Fruit fly (Drosophila melanogaster) whole organism, prepupa: ENCODE results near the gene ATPsyngamma.

ENCODE experiments used
- Blimp-1 ChIP-seq: fragments of 200-800 bp; sonication (Bioruptor generic); optimal IDR thresholded peaks from 3 replicates; lab custom pipeline; 2017; ENCODE audit warnings: missing biosample characterization, missing genetic modification characterization, mild to moderate bottlenecking, moderate library complexity, missing genetic modification reagents
- CG10669 ChIP-seq: fragments of 200-800 bp; sonication (Bioruptor generic); optimal IDR thresholded peaks from 3 replicates; lab custom pipeline; 2018; ENCODE audit warnings: missing biosample characterization, mild to moderate bottlenecking, missing genetic modification characterization, moderate library complexity
- CG11294 ChIP-seq: fragments of 200-800 bp; sonication (Bioruptor generic); IDR thresholded peaks from 2 replicates; pipeline ENCODE4 v1.3.6; 2022; ENCODE audit warnings: missing biosample characterization, missing genetic modification characterization
- CG11902 ChIP-seq: fragments of 200-800 bp; sonication (Bioruptor generic); optimal IDR thresholded peaks from 3 replicates; lab custom pipeline; 2016; ENCODE audit warnings: missing biosample characterization, missing genetic modification characterization
- CG15336 ChIP-seq: fragments of 200-800 bp; sonication (Bioruptor generic); IDR thresholded peaks from 2 replicates; pipeline ENCODE4 v1.3.6; 2022; ENCODE audit warnings: missing biosample characterization, missing genetic modification characterization
- CG3032 ChIP-seq: fragments of 200-800 bp; optimal IDR thresholded peaks from 2 replicates; lab custom pipeline; 2019; ENCODE audit warnings: missing biosample characterization, mild to moderate bottlenecking, missing genetic modification characterization, moderate library complexity
- CG32006 ChIP-seq: fragments of 200-800 bp; sonication (Bioruptor generic); optimal IDR thresholded peaks from 3 replicates; lab custom pipeline; 2017; ENCODE audit warnings: missing biosample characterization, mild to moderate bottlenecking, missing genetic modification characterization
- CG34406 ChIP-seq: fragments of 200-800 bp; sonication (Bioruptor generic); optimal IDR thresholded peaks from 3 replicates; lab custom pipeline; 2016; ENCODE audit warnings: missing biosample characterization, missing genetic modification characterization
- CG3919 ChIP-seq: fragments of 200-800 bp; sonication (Bioruptor generic); optimal IDR thresholded peaks from 3 replicates; lab custom pipeline; 2016; ENCODE audit warnings: missing biosample characterization, missing genetic modification characterization
- CG4318 ChIP-seq: fragments of 200-800 bp; sonication (Bioruptor generic); optimal IDR thresholded peaks from 3 replicates; lab custom pipeline; 2017; ENCODE audit warnings: missing biosample characterization, mild to moderate bottlenecking, missing genetic modification characterization
- CG6163 ChIP-seq: fragments of 200-800 bp; sonication (Bioruptor generic); IDR thresholded peaks from 3 replicates; pipeline ENCODE4 v1.3.6; 2022; ENCODE audit warnings: missing biosample characterization, missing genetic modification characterization
- CG6276 ChIP-seq: fragments of 200-800 bp; sonication (Bioruptor generic); optimal IDR thresholded peaks from 2 replicates; lab custom pipeline; 2017; ENCODE audit warnings: missing biosample characterization, mild to moderate bottlenecking, missing genetic modification characterization
- CG6792 ChIP-seq: fragments of 200-800 bp; sonication (Bioruptor generic); optimal IDR thresholded peaks from 3 replicates; lab custom pipeline; 2016; ENCODE audit warnings: missing biosample characterization, missing genetic modification characterization
- CG6808 ChIP-seq: fragments of 200-800 bp; sonication (Bioruptor generic); optimal IDR thresholded peaks from 3 replicates; lab custom pipeline; 2017; ENCODE audit warnings: missing biosample characterization, missing genetic modification characterization, mild to moderate bottlenecking, moderate library complexity, missing genetic modification reagents
- CG6854 ChIP-seq: fragments of 200-800 bp; sonication (Bioruptor generic); optimal IDR thresholded peaks from 2 replicates; lab custom pipeline; 2017; ENCODE audit warnings: missing biosample characterization, mild to moderate bottlenecking, missing genetic modification characterization
- CG8319 ChIP-seq: fragments of 200-800 bp; sonication (Bioruptor generic); optimal IDR thresholded peaks from 3 replicates; lab custom pipeline; 2016; ENCODE audit warnings: missing biosample characterization, missing genetic modification characterization
- CG9139 ChIP-seq: fragments of 200-800 bp; sonication (Bioruptor generic); optimal IDR thresholded peaks from 3 replicates; lab custom pipeline; 2017; ENCODE audit warnings: missing biosample characterization, mild to moderate bottlenecking, missing genetic modification characterization
- Eip75B ChIP-seq: fragments of 200-800 bp; sonication (Bioruptor generic); optimal IDR thresholded peaks from 3 replicates; lab custom pipeline; 2016; ENCODE audit warnings: missing biosample characterization, missing genetic modification characterization
- Eip78C ChIP-seq: fragments of 200-800 bp; sonication (Bioruptor generic); peaks from one replicate; lab custom pipeline; 2016; ENCODE audit warnings: missing biosample characterization, missing genetic modification characterization
- Eip93F ChIP-seq: fragments of 200-800 bp; sonication (Bioruptor generic); optimal IDR thresholded peaks from 2 replicates; lab custom pipeline; 2016; ENCODE audit warnings: missing biosample characterization, mild to moderate bottlenecking, missing genetic modification characterization
- Ets21C ChIP-seq: fragments of 200-800 bp; sonication (Bioruptor generic); optimal IDR thresholded peaks from 3 replicates; lab custom pipeline; 2016; ENCODE audit warnings: missing biosample characterization, missing genetic modification characterization
- Ets96B ChIP-seq: fragments of 200-800 bp; optimal IDR thresholded peaks from 2 replicates; lab custom pipeline; 2019; ENCODE audit warnings: missing biosample characterization, mild to moderate bottlenecking, missing genetic modification characterization, moderate library complexity
- Gug ChIP-seq: fragments of 200-800 bp; sonication (Bioruptor generic); IDR thresholded peaks from 2 replicates; pipeline ENCODE4 v1.3.6; 2022; ENCODE audit warnings: missing biosample characterization, missing genetic modification characterization
- Hr38 ChIP-seq: sonication (Bioruptor generic); optimal IDR thresholded peaks from 2 replicates; lab custom pipeline; 2016; ENCODE audit warnings: missing biosample characterization, missing genetic modification characterization
- Hr39 ChIP-seq: fragments of 200-800 bp; sonication (Bioruptor generic); optimal IDR thresholded peaks from 2 replicates; lab custom pipeline; 2016; ENCODE audit warnings: missing biosample characterization, missing genetic modification characterization
- Met ChIP-seq: fragments of 200-800 bp; sonication (Bioruptor generic); optimal IDR thresholded peaks from 3 replicates; lab custom pipeline; 2016; ENCODE audit warnings: missing biosample characterization, missing genetic modification characterization
- OdsH ChIP-seq: fragments of 200-800 bp; sonication (Bioruptor generic); optimal IDR thresholded peaks from 3 replicates; lab custom pipeline; 2016; ENCODE audit warnings: missing biosample characterization, missing genetic modification characterization
- Smox ChIP-seq: fragments of 200-800 bp; sonication (Bioruptor generic); optimal IDR thresholded peaks from 3 replicates; lab custom pipeline; 2016; ENCODE audit warnings: missing biosample characterization, missing genetic modification characterization
- achi ChIP-seq: fragments of 200-800 bp; sonication (Bioruptor generic); optimal IDR thresholded peaks from 3 replicates; lab custom pipeline; 2016; ENCODE audit warnings: missing biosample characterization, missing genetic modification characterization
- cyc ChIP-seq: fragments of 200-800 bp; sonication (Bioruptor generic); optimal IDR thresholded peaks from 3 replicates; lab custom pipeline; 2016; ENCODE audit warnings: missing biosample characterization, missing genetic modification characterization
- dac ChIP-seq: fragments of 200-800 bp; sonication (Bioruptor generic); optimal IDR thresholded peaks from 2 replicates; lab custom pipeline; 2017; ENCODE audit warnings: missing biosample characterization, mild to moderate bottlenecking, missing genetic modification characterization
- eg ChIP-seq: fragments of 200-800 bp; sonication (Bioruptor generic); IDR thresholded peaks from 3 replicates; pipeline ENCODE4 v1.3.6; 2022; ENCODE audit warnings: missing biosample characterization, missing genetic modification characterization
- esn ChIP-seq: fragments of 200-800 bp; sonication (Bioruptor generic); optimal IDR thresholded peaks from 2 replicates; lab custom pipeline; 2016; ENCODE audit warnings: missing biosample characterization, mild to moderate bottlenecking, missing genetic modification characterization, moderate library complexity
- fd85E ChIP-seq: fragments of 200-800 bp; sonication (Bioruptor generic); optimal IDR thresholded peaks from 3 replicates; lab custom pipeline; 2016; ENCODE audit warnings: missing biosample characterization, missing genetic modification characterization
- lz ChIP-seq: fragments of 200-800 bp; sonication (Bioruptor generic); optimal IDR thresholded peaks from 3 replicates; lab custom pipeline; 2016; ENCODE audit warnings: missing biosample characterization, missing genetic modification characterization
- net ChIP-seq: fragments of 200-800 bp; sonication (Bioruptor generic); optimal IDR thresholded peaks from 3 replicates; lab custom pipeline; 2016; ENCODE audit warnings: missing biosample characterization, missing genetic modification characterization
- pdm3 ChIP-seq: fragments of 200-800 bp; sonication (Bioruptor generic); optimal IDR thresholded peaks from 3 replicates; lab custom pipeline; 2016; ENCODE audit warnings: missing biosample characterization, missing genetic modification characterization
- salr ChIP-seq, 2 experiments: fragments of 200-800 bp; sonication (Bioruptor generic); optimal IDR thresholded peaks; 3 replicates each; lab custom pipeline; 2016 to 2018; ENCODE audit warnings: missing biosample characterization in 2 of 2, missing genetic modification characterization in 2 of 2, mild to moderate bottlenecking in 1 of 2
- spab ChIP-seq: fragments of 200-800 bp; sonication (Bioruptor generic); optimal IDR thresholded peaks from 2 replicates; lab custom pipeline; 2017; ENCODE audit warnings: missing biosample characterization, mild to moderate bottlenecking, missing genetic modification characterization, missing genetic modification reagents
- svp ChIP-seq: fragments of 200-800 bp; sonication (Bioruptor generic); peaks from one replicate; lab custom pipeline; 2016; ENCODE audit warnings: missing biosample characterization, missing genetic modification characterization
- topi ChIP-seq: fragments of 200-800 bp; sonication (Bioruptor generic); optimal IDR thresholded peaks from 3 replicates; lab custom pipeline; 2016; ENCODE audit warnings: missing biosample characterization, missing genetic modification characterization
- vri ChIP-seq: fragments of 200-800 bp; sonication (Bioruptor generic); optimal IDR thresholded peaks from 3 replicates; lab custom pipeline; 2016; ENCODE audit warnings: missing biosample characterization, mild to moderate bottlenecking, missing genetic modification characterization

The ATPsyngamma gene

DNA sequence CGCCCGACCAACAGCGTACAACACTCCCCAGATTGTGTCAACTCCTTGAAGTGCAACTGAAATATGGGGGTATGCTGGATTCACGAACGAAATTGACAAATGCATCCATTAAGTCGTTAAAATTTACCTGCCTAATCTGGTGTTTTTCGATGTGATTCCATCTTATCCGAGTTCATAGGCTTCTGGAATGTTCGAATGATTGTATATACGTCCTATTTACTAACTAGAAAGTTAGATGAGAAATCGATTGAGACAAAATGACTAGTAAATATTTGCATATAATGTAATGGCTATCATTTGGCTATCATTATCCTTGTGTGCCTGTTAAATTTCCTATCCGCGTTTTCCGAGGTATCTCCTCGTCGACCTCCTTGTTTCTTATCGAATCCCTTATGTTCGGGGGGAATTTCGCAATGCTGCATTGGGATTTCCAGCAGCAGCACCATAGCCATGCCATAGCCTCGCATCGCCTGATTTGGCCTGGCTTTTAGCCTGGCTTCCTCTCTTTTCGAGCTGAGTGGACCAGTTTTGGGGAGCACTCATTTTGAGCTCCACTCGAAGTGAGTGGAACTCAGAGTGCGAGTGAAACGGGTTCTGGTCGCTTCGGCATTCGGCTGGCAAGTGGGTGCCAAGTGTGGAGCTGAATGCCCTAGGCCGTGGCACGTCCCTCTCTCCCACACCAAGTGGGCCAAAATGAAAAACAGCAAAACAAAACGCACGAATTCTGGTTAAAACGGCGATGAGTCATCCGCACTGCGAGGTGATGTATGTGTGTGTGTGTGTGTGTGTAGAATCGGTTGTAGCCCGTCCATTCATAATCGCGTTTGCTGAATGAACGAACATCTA lies 29.4 kb upstream of the ATPsyngamma start (continued):
- peak; percentile 51 for TF ChIP-seq Ets21C
- TF ChIP-seq achi (GFP tag; lab: Kevin White, UChicago): peak; percentile 56
- peak; percentile 10 for TF ChIP-seq net
- TF ChIP-seq pdm3 (GFP tag; lab: Kevin White, UChicago): peak; percentile 63
- TF ChIP-seq CG10669 (GFP tag; lab: Kevin White, UChicago): peak; percentile 54
- no peak for TF ChIP-seq CG15336
- peak; percentile 64 for TF ChIP-seq OdsH (GFP tag; lab: Kevin White, UChicago)
- no peak for TF ChIP-seq CG4318 (GFP tag; lab: Kevin White, UChicago)
- TF ChIP-seq Gug (GFP tag; lab: Robert Waterston, UW): no peak
- peak; percentile 56 for TF ChIP-seq CG3032 (tag; lab: Kevin White, UChicago)
- TF ChIP-seq Ets96B (tag; lab: Kevin White, UChicago): peak; percentile 47
- TF ChIP-seq dac (GFP tag; lab: Kevin White, UChicago): no peak
- TF ChIP-seq CG9139 (GFP tag; lab: Kevin White, UChicago): peak; percentile 22
- peak; percentile 45 for TF ChIP-seq CG6792 (GFP tag; lab: Kevin White, UChicago)
- TF ChIP-seq Hr38: no peak
- TF ChIP-seq topi (GFP tag; lab: Kevin White, UChicago): peak; percentile 76
- peak; percentile 55 for TF ChIP-seq CG34406 (GFP tag; lab: Kevin White, UChicago)
- peak; percentile 54 for TF ChIP-seq cyc (GFP tag; lab: Kevin White, UChicago)
- TF ChIP-seq esn (GFP tag; lab: Kevin White, UChicago): peak; percentile 80
- no peak for TF ChIP-seq CG6276 (GFP tag; lab: Kevin White, UChicago)
- TF ChIP-seq CG11294 (GFP tag; lab: Robert Waterston, UW): no peak
- TF ChIP-seq Hr39 (GFP tag; lab: Kevin White, UChicago): peak; percentile 76
- peak; percentile 64 for TF ChIP-seq Eip75B (GFP tag; lab: Kevin White, UChicago)
- peak; percentile 36 for TF ChIP-seq Blimp-1 (GFP tag; lab: Kevin White, UChicago)
- peak; percentile 67 for TF ChIP-seq CG6808
- peak; percentile 41 for TF ChIP-seq CG8319 (GFP tag; lab: Kevin White, UChicago)
- no peak for TF ChIP-seq fd85E (GFP tag; lab: Kevin White, UChicago)
- TF ChIP-seq Smox (GFP tag; lab: Kevin White, UChicago): peak; percentile 65
- TF ChIP-seq salr (GFP tag; optimal IDR thresholded peaks at IDR 0.05; lab: Kevin White, UChicago): peak in 1 of 2 experiments; percentile 26
- TF ChIP-seq CG6163 (GFP tag; lab: Robert Waterston, UW): peak; percentile 53; the same call in 2 of the 3 replicates
- TF ChIP-seq eg (GFP tag; lab: Robert Waterston, UW): no peak; the same call in 2 of the 3 replicates

DNA sequence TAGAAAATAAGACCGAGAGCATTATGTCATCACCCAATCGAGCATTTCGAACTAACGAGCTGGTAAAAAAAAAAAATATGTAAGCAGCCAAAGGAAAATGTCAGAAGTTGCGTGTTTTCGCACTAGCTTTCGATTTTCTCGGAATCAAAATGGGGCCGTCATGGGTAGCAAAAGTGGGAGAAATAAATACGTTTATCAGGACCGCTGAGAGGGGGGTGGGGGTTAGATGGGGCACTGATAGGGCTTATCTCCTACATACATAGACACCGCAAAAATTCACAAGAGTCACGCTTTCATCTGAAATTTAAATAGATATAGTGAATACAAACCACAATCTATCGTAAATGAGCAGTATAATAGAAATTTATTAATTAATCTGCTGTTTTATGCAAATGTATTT lies 28.2 kb upstream of the ATPsyngamma start:
- TF ChIP-seq topi (GFP tag; lab: Kevin White, UChicago): no peak
- no peak for TF ChIP-seq CG6808
- 0 out of 3 replicates have a peak, but pooled peaks have one; percentile 20 for TF ChIP-seq eg (GFP tag; lab: Robert Waterston, UW)
- TF ChIP-seq svp (GFP tag; lab: Kevin White, UChicago): peak; percentile 40
- TF ChIP-seq vri (GFP tag; lab: Kevin White, UChicago): no peak
- peak; percentile 13 for TF ChIP-seq Eip78C

DNA sequence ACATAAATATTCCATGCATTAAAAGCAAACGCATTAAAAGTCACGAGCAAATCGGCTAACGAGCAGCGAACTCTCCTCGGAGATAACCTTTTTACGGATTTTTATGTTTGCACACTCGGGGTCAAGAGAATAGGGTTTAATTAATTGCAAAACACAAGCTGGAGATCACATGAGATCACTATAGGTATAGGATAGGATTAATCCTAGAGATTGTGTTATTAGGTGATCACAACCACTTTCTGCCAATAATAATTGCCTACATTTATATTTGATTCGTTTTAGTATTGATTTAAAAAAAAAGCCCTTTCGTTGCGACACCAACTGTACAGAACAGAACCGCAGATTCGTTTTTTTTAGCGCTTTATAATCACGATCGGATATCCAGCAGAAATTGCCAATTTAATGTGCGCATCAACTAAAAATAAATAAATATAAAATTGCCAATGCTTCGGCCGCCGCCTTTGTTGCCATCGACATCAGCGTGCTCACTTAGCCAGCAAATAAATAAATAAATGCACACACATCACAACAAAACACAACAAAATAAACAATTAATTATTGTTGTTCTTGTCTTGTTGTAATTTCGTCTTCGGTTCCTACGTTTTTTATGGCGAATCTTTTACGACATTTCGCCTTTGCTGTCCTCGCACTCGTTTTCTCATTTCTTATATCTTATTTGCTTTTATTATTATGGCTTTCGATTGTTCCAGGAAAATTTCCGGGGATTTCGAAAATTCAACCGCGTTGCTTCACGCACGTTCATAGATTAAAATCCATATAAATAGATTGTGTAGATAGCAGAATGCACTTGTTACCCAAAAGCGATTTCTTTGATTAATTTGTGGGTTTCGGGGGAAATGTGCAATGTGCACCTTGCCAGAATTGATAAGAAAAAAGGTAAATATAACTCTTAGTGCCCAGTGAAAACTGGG lies 27.1 kb upstream of the ATPsyngamma start:
- no peak for TF ChIP-seq CG11902 (GFP tag; lab: Kevin White, UChicago)
- TF ChIP-seq Met (GFP tag; lab: Kevin White, UChicago): peak; percentile 6
- TF ChIP-seq CG3032 (tag; lab: Kevin White, UChicago): no peak
- peak; percentile 83 for TF ChIP-seq Eip78C
- TF ChIP-seq spab (GFP tag; lab: Kevin White, UChicago): peak; percentile 5
- TF ChIP-seq Eip75B (GFP tag; lab: Kevin White, UChicago): peak; percentile 8
- peak; percentile 26 for TF ChIP-seq CG6854
- TF ChIP-seq topi (GFP tag; lab: Kevin White, UChicago): peak; percentile 42
- peak; percentile 31 for TF ChIP-seq CG3919
- no peak for TF ChIP-seq CG8319 (GFP tag; lab: Kevin White, UChicago)
- peak; percentile 10 for TF ChIP-seq lz (GFP tag; lab: Kevin White, UChicago)
- TF ChIP-seq cyc (GFP tag; lab: Kevin White, UChicago): peak; percentile 25
- no peak for TF ChIP-seq CG32006 (GFP tag; lab: Kevin White, UChicago)
- TF ChIP-seq CG11294 (GFP tag; lab: Robert Waterston, UW): no peak
- peak; percentile 70 for TF ChIP-seq Eip93F (GFP tag; lab: Kevin White, UChicago)
- TF ChIP-seq esn (GFP tag; lab: Kevin White, UChicago): peak; percentile 29
- TF ChIP-seq svp (GFP tag; lab: Kevin White, UChicago): peak; percentile 87
- no peak for TF ChIP-seq CG10669 (GFP tag; lab: Kevin White, UChicago)
- TF ChIP-seq, all 60 proteins: peak for 12
